Fruit fly (Drosophila melanogaster) whole organism, prepupa: ENCODE data around the gene CG16779.
A peak's percentile ranks its signal among the peaks of the same experiment; 100 is the strongest.

Source experiments
- Blimp-1 ChIP-seq: fragments of 200-800 bp; sonication (Bioruptor generic); optimal IDR thresholded peaks from 3 replicates; lab custom pipeline; 2017; ENCODE audit warnings: missing biosample characterization, missing genetic modification characterization, mild to moderate bottlenecking, moderate library complexity, missing genetic modification reagents
- CG10631 ChIP-seq: fragments of 200-800 bp; sonication (Bioruptor generic); optimal IDR thresholded peaks from 2 replicates; lab custom pipeline; 2016; ENCODE audit warnings: missing biosample characterization, missing genetic modification characterization
- CG10669 ChIP-seq: fragments of 200-800 bp; sonication (Bioruptor generic); optimal IDR thresholded peaks from 3 replicates; lab custom pipeline; 2018; ENCODE audit warnings: missing biosample characterization, mild to moderate bottlenecking, missing genetic modification characterization, moderate library complexity
- CG11902 ChIP-seq: fragments of 200-800 bp; sonication (Bioruptor generic); optimal IDR thresholded peaks from 3 replicates; lab custom pipeline; 2016; ENCODE audit warnings: missing biosample characterization, missing genetic modification characterization
- CG15336 ChIP-seq: fragments of 200-800 bp; sonication (Bioruptor generic); IDR thresholded peaks from 2 replicates; pipeline ENCODE4 v1.3.6; 2022; ENCODE audit warnings: missing biosample characterization, missing genetic modification characterization
- CG1621 ChIP-seq: fragments of 200-800 bp; sonication (Bioruptor generic); optimal IDR thresholded peaks from 3 replicates; lab custom pipeline; 2018; ENCODE audit warnings: missing biosample characterization, mild to moderate bottlenecking, missing genetic modification characterization
- CG16779 ChIP-seq: fragments of 200-800 bp; sonication (Bioruptor generic); optimal IDR thresholded peaks from 3 replicates; lab custom pipeline; 2017; ENCODE audit warnings: missing biosample characterization, mild to moderate bottlenecking, missing genetic modification characterization
- CG31627 ChIP-seq: fragments of 200-800 bp; sonication (Bioruptor generic); optimal IDR thresholded peaks from 3 replicates; lab custom pipeline; 2016; ENCODE audit warnings: missing biosample characterization, missing genetic modification characterization
- CG3919 ChIP-seq: fragments of 200-800 bp; sonication (Bioruptor generic); optimal IDR thresholded peaks from 3 replicates; lab custom pipeline; 2016; ENCODE audit warnings: missing biosample characterization, missing genetic modification characterization
- CG4318 ChIP-seq: fragments of 200-800 bp; sonication (Bioruptor generic); optimal IDR thresholded peaks from 3 replicates; lab custom pipeline; 2017; ENCODE audit warnings: missing biosample characterization, mild to moderate bottlenecking, missing genetic modification characterization
- CG6163 ChIP-seq: fragments of 200-800 bp; sonication (Bioruptor generic); IDR thresholded peaks from 3 replicates; pipeline ENCODE4 v1.3.6; 2022; ENCODE audit warnings: missing biosample characterization, missing genetic modification characterization
- CG6276 ChIP-seq: fragments of 200-800 bp; sonication (Bioruptor generic); optimal IDR thresholded peaks from 2 replicates; lab custom pipeline; 2017; ENCODE audit warnings: missing biosample characterization, mild to moderate bottlenecking, missing genetic modification characterization
- CG6792 ChIP-seq: fragments of 200-800 bp; sonication (Bioruptor generic); optimal IDR thresholded peaks from 3 replicates; lab custom pipeline; 2016; ENCODE audit warnings: missing biosample characterization, missing genetic modification characterization
- CG6808 ChIP-seq: fragments of 200-800 bp; sonication (Bioruptor generic); optimal IDR thresholded peaks from 3 replicates; lab custom pipeline; 2017; ENCODE audit warnings: missing biosample characterization, missing genetic modification characterization, mild to moderate bottlenecking, moderate library complexity, missing genetic modification reagents
- CG6854 ChIP-seq: fragments of 200-800 bp; sonication (Bioruptor generic); optimal IDR thresholded peaks from 2 replicates; lab custom pipeline; 2017; ENCODE audit warnings: missing biosample characterization, mild to moderate bottlenecking, missing genetic modification characterization
- CG8119 ChIP-seq: fragments of 200-800 bp; sonication (Bioruptor generic); IDR thresholded peaks from 3 replicates; pipeline ENCODE4 v1.3.6; 2022; ENCODE audit warnings: missing biosample characterization, missing genetic modification characterization
- CG8319 ChIP-seq: fragments of 200-800 bp; sonication (Bioruptor generic); optimal IDR thresholded peaks from 3 replicates; lab custom pipeline; 2016; ENCODE audit warnings: missing biosample characterization, missing genetic modification characterization
- CG8632 ChIP-seq: fragments of 200-800 bp; sonication (Bioruptor generic); optimal IDR thresholded peaks from 3 replicates; lab custom pipeline; 2016; ENCODE audit warnings: missing biosample characterization, missing genetic modification characterization
- Eip75B ChIP-seq: fragments of 200-800 bp; sonication (Bioruptor generic); optimal IDR thresholded peaks from 3 replicates; lab custom pipeline; 2016; ENCODE audit warnings: missing biosample characterization, missing genetic modification characterization
- Eip78C ChIP-seq: fragments of 200-800 bp; sonication (Bioruptor generic); peaks from one replicate; lab custom pipeline; 2016; ENCODE audit warnings: missing biosample characterization, missing genetic modification characterization
- Eip93F ChIP-seq: fragments of 200-800 bp; sonication (Bioruptor generic); optimal IDR thresholded peaks from 2 replicates; lab custom pipeline; 2016; ENCODE audit warnings: missing biosample characterization, mild to moderate bottlenecking, missing genetic modification characterization
- Ets21C ChIP-seq: fragments of 200-800 bp; sonication (Bioruptor generic); optimal IDR thresholded peaks from 3 replicates; lab custom pipeline; 2016; ENCODE audit warnings: missing biosample characterization, missing genetic modification characterization
- Ets96B ChIP-seq: fragments of 200-800 bp; optimal IDR thresholded peaks from 2 replicates; lab custom pipeline; 2019; ENCODE audit warnings: missing biosample characterization, mild to moderate bottlenecking, missing genetic modification characterization, moderate library complexity
- Gug ChIP-seq: fragments of 200-800 bp; sonication (Bioruptor generic); IDR thresholded peaks from 2 replicates; pipeline ENCODE4 v1.3.6; 2022; ENCODE audit warnings: missing biosample characterization, missing genetic modification characterization
- Hr38 ChIP-seq: sonication (Bioruptor generic); optimal IDR thresholded peaks from 2 replicates; lab custom pipeline; 2016; ENCODE audit warnings: missing biosample characterization, missing genetic modification characterization
- Hr39 ChIP-seq: fragments of 200-800 bp; sonication (Bioruptor generic); optimal IDR thresholded peaks from 2 replicates; lab custom pipeline; 2016; ENCODE audit warnings: missing biosample characterization, missing genetic modification characterization
- Hr4 ChIP-seq: fragments of 200-800 bp; sonication (Bioruptor generic); optimal IDR thresholded peaks from 3 replicates; lab custom pipeline; 2016; ENCODE audit warnings: missing biosample characterization, missing genetic modification characterization
- Met ChIP-seq: fragments of 200-800 bp; sonication (Bioruptor generic); optimal IDR thresholded peaks from 3 replicates; lab custom pipeline; 2016; ENCODE audit warnings: missing biosample characterization, missing genetic modification characterization
- Smox ChIP-seq: fragments of 200-800 bp; sonication (Bioruptor generic); optimal IDR thresholded peaks from 3 replicates; lab custom pipeline; 2016; ENCODE audit warnings: missing biosample characterization, missing genetic modification characterization
- Sox102F ChIP-seq: fragments of 200-800 bp; sonication (Bioruptor generic); optimal IDR thresholded peaks from 2 replicates; lab custom pipeline; 2016; ENCODE audit warnings: missing biosample characterization, mild to moderate bottlenecking, missing genetic modification characterization
- Sox14 ChIP-seq: fragments of 200-800 bp; sonication (Bioruptor generic); optimal IDR thresholded peaks from 3 replicates; lab custom pipeline; 2016; ENCODE audit warnings: missing biosample characterization, missing genetic modification characterization
- Sox15 ChIP-seq: fragments of 200-800 bp; sonication (Bioruptor generic); optimal IDR thresholded peaks from 3 replicates; lab custom pipeline; 2016; ENCODE audit warnings: missing biosample characterization, missing genetic modification characterization
- acj6 ChIP-seq: fragments of 200-800 bp; sonication (Bioruptor generic); optimal IDR thresholded peaks from 3 replicates; lab custom pipeline; 2016; ENCODE audit warnings: missing biosample characterization, missing genetic modification characterization
- cyc ChIP-seq: fragments of 200-800 bp; sonication (Bioruptor generic); optimal IDR thresholded peaks from 3 replicates; lab custom pipeline; 2016; ENCODE audit warnings: missing biosample characterization, missing genetic modification characterization
- dsx ChIP-seq: fragments of 200-800 bp; optimal IDR thresholded peaks from 3 replicates; lab custom pipeline; 2019; ENCODE audit warnings: missing biosample characterization, mild to moderate bottlenecking, missing genetic modification characterization, moderate library complexity; ENCODE audit not compliant: poor library complexity, severe bottlenecking
- fd59A ChIP-seq: fragments of 200-800 bp; sonication (Bioruptor generic); optimal IDR thresholded peaks from 2 replicates; lab custom pipeline; 2017; ENCODE audit warnings: missing biosample characterization, mild to moderate bottlenecking, missing genetic modification characterization, missing genetic modification reagents
- fkh ChIP-seq: fragments of 200-800 bp; sonication (Bioruptor generic); optimal IDR thresholded peaks from 3 replicates; lab custom pipeline; 2017; ENCODE audit warnings: missing biosample characterization, mild to moderate bottlenecking, missing genetic modification characterization, moderate library complexity
- lz ChIP-seq: fragments of 200-800 bp; sonication (Bioruptor generic); optimal IDR thresholded peaks from 3 replicates; lab custom pipeline; 2016; ENCODE audit warnings: missing biosample characterization, missing genetic modification characterization
- spab ChIP-seq: fragments of 200-800 bp; sonication (Bioruptor generic); optimal IDR thresholded peaks from 2 replicates; lab custom pipeline; 2017; ENCODE audit warnings: missing biosample characterization, mild to moderate bottlenecking, missing genetic modification characterization, missing genetic modification reagents
- ss ChIP-seq, 2 experiments: fragments of 200-800 bp; sonication (Bioruptor generic); optimal IDR thresholded peaks; 2 replicates in 1 of 2; 3 replicates in 1 of 2; lab custom pipeline; 2017 to 2018; ENCODE audit warnings: mild to moderate bottlenecking in 2 of 2, missing biosample characterization in 2 of 2, missing genetic modification characterization in 2 of 2, moderate library complexity in 1 of 2
- svp ChIP-seq: fragments of 200-800 bp; sonication (Bioruptor generic); peaks from one replicate; lab custom pipeline; 2016; ENCODE audit warnings: missing biosample characterization, missing genetic modification characterization
- topi ChIP-seq: fragments of 200-800 bp; sonication (Bioruptor generic); optimal IDR thresholded peaks from 3 replicates; lab custom pipeline; 2016; ENCODE audit warnings: missing biosample characterization, missing genetic modification characterization
- vri ChIP-seq: fragments of 200-800 bp; sonication (Bioruptor generic); optimal IDR thresholded peaks from 3 replicates; lab custom pipeline; 2016; ENCODE audit warnings: missing biosample characterization, mild to moderate bottlenecking, missing genetic modification characterization

CG16779 gene

dm6 chr3R:9436358-9436972 lies 57.0 kb downstream of the CG16779 start (continued):
- TF ChIP-seq Ets21C (GFP tag; lab: Kevin White, UChicago) (no peak), Met (GFP tag; lab: Kevin White, UChicago) (no peak), Eip78C (no peak), Eip93F (no peak), CG6792 (no peak), spab (GFP tag; lab: Kevin White, UChicago) (no peak), ss (GFP tag; optimal IDR thresholded peaks at IDR 0.05; lab: Kevin White, UChicago) (no peak), Hr4 (GFP tag; lab: Kevin White, UChicago) (no peak), fkh (GFP tag; lab: Kevin White, UChicago) (peak; percentile 63), lz (no peak), CG6163 (0 out of 3 replicates have a peak, but pooled peaks have one; percentile 12), CG10631 (GFP tag; lab: Kevin White, UChicago) (no peak), CG8319 (GFP tag; lab: Kevin White, UChicago) (no peak), CG8632 (GFP tag; lab: Kevin White, UChicago) (no peak), CG4318 (GFP tag; lab: Kevin White, UChicago) (no peak), Smox (GFP tag; lab: Kevin White, UChicago) (no peak), CG15336 (GFP tag; lab: Robert Waterston, UW) (peak; percentile 23; the same call in 1 of the 2 replicates), dsx (GFP tag; lab: Kevin White, UChicago) (no peak), Eip75B (no peak), CG6854 (no peak), CG6276 (GFP tag; lab: Kevin White, UChicago) (no peak), CG16779 (tag; lab: Kevin White, UChicago) (no peak), CG11902 (GFP tag; lab: Kevin White, UChicago) (no peak), fd59A (no peak), Blimp-1 (GFP tag; lab: Kevin White, UChicago) (no peak), CG6808 (no peak), acj6 (GFP tag; lab: Kevin White, UChicago) (no peak), Sox14 (no peak), Sox102F (GFP tag; lab: Kevin White, UChicago) (no peak)

dm6 chr3R:9435898-9436297 lies 57.6 kb downstream of the CG16779 start:
- TF ChIP-seq Gug (GFP tag; lab: Robert Waterston, UW): no peak
- TF ChIP-seq ss (GFP tag; optimal IDR thresholded peaks at IDR 0.05; lab: Kevin White, UChicago): no peak
- no peak for TF ChIP-seq CG1621 (tag; lab: Kevin White, UChicago)

- peak; percentile 85 for TF ChIP-seq CG6276 (GFP tag; lab: Kevin White, UChicago)
- 0 out of 3 replicates have a peak, but pooled peaks have one; percentile 30 for TF ChIP-seq CG6163
- TF ChIP-seq vri (GFP tag; lab: Kevin White, UChicago): peak; percentile 4
- peak; percentile 32 for TF ChIP-seq CG10669
- TF ChIP-seq Met (GFP tag; lab: Kevin White, UChicago): no peak
- no peak for TF ChIP-seq CG6854
- TF ChIP-seq CG8319 (GFP tag; lab: Kevin White, UChicago): no peak
- no peak for TF ChIP-seq Hr4 (GFP tag; lab: Kevin White, UChicago)
- peak; percentile 38 for TF ChIP-seq CG16779 (tag; lab: Kevin White, UChicago)
- no peak for TF ChIP-seq Hr39 (GFP tag; lab: Kevin White, UChicago)
- no peak for TF ChIP-seq Eip93F
- TF ChIP-seq Ets96B (tag; lab: Kevin White, UChicago): peak; percentile 40
- TF ChIP-seq Sox102F (GFP tag; lab: Kevin White, UChicago): no peak
- TF ChIP-seq acj6 (GFP tag; lab: Kevin White, UChicago): peak; percentile 48
- peak; percentile 28 for TF ChIP-seq cyc (GFP tag; lab: Kevin White, UChicago)
- peak; percentile 46 for TF ChIP-seq CG8632 (GFP tag; lab: Kevin White, UChicago)
- peak; percentile 87 for TF ChIP-seq CG8119 (GFP tag; lab: Robert Waterston, UW)
- TF ChIP-seq CG15336 (GFP tag; lab: Robert Waterston, UW): peak; percentile 93
- TF ChIP-seq CG31627 (GFP tag; lab: Kevin White, UChicago): no peak
- peak; percentile 60 for TF ChIP-seq svp (GFP tag; lab: Kevin White, UChicago)
- no peak for TF ChIP-seq lz
- TF ChIP-seq CG10631 (GFP tag; lab: Kevin White, UChicago): peak; percentile 36
- no peak for TF ChIP-seq topi (GFP tag; lab: Kevin White, UChicago)
- TF ChIP-seq CG4318 (GFP tag; lab: Kevin White, UChicago): peak; percentile 67
- TF ChIP-seq Sox15 (GFP tag; lab: Kevin White, UChicago): peak; percentile 5
- no peak for TF ChIP-seq Hr38 (GFP tag; lab: Kevin White, UChicago)
- no peak for TF ChIP-seq Blimp-1 (GFP tag; lab: Kevin White, UChicago)
- peak; percentile 60 for TF ChIP-seq CG3919 (GFP tag; lab: Kevin White, UChicago)
- TF ChIP-seq Eip75B: peak; percentile 48
- TF ChIP-seq CG1621 (tag; lab: Kevin White, UChicago): no peak
Measured at dm6 chr3R:9434543-9435407, 58.7 kb downstream of the CG16779 start.
